Worm (Caenorhabditis elegans): Measurements from ENCODE around the gene try-1.

- no peak for TF ChIP-seq unc-62 (GFP tag; optimal IDR thresholded peaks at IDR 0.05)
- no peak for TF ChIP-seq pag-3 (tag; optimal IDR thresholded peaks at IDR 0.05; ENCODE audit: borderline replicate concordance, insufficient read depth)
- no peak for TF ChIP-seq tbx-2 (tag; optimal IDR thresholded peaks at IDR 0.05)
- TF ChIP-seq fos-1 (tag; optimal IDR thresholded peaks at IDR 0.05): no peak
- no peak for TF ChIP-seq elt-3 (tag; optimal IDR thresholded peaks at IDR 0.05)
Measured at ce11 chrII:4905331-4905730, 44.0 kb downstream of the try-1 start.

Measured in whole organism, L1 larva.